Fruit fly (Drosophila melanogaster) whole organism: Measurements from ENCODE around the gene CG32195.
A peak's percentile ranks its signal among the peaks of the same experiment; 100 is the strongest.

ENCODE experiments used
- CG8478 ChIP-seq: fragments of >200 bp; optimal IDR thresholded peaks from 2 replicates; lab custom pipeline; 2018; ENCODE audit warnings: inconsistent platforms
- Dll ChIP-seq: fragments of >200 bp; optimal IDR thresholded peaks from 2 replicates; lab custom pipeline; 2017
- EcR ChIP-seq, 2 experiments: fragments of >200 bp; optimal IDR thresholded peaks; 2 replicates each; lab custom pipeline; 2017; ENCODE audit warnings: missing biosample characterization in 2 of 2, missing genetic modification characterization in 2 of 2, missing genetic modification reagents in 2 of 2
- pan ChIP-seq: fragments of >200 bp; optimal IDR thresholded peaks from 2 replicates; lab custom pipeline; 2017
- psq ChIP-seq: fragments of >200 bp; optimal IDR thresholded peaks from 2 replicates; lab custom pipeline; 2017
- usp ChIP-seq: fragments of >200 bp; optimal IDR thresholded peaks from 2 replicates; lab custom pipeline; 2017; ENCODE audit warnings: missing biosample characterization, missing genetic modification characterization, mixed read lengths

The CG32195 gene

DNA sequence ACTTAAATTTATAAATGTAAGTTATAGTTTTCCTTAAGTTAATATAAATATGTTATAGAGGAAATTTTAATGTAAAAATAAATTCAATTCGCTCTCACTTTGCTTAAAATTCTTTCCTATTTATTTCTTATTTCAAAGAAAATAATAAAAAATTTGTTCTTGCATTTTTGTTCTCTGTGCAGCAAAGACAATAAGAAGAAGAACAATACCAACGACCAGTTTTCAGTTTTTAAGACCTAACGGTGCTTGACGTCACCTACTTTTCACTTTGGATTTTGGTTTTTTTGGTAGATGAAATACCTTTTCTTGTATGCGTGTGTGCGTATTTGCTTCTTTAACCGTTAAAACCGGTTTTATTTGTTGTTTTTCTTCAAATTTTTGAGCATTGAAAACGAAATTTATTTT lies 10.6 kb upstream of the CG32195 start:
- TF ChIP-seq EcR (GFP tag; optimal IDR thresholded peaks at IDR 0.05; lab: Kevin White, UChicago) (no peak), psq (no peak), CG8478 (lab: Kevin White, UChicago) (no peak), pan (lab: Kevin White, UChicago) (no peak), usp (no peak), Dll (lab: Kevin White, UChicago) (no peak)

DNA sequence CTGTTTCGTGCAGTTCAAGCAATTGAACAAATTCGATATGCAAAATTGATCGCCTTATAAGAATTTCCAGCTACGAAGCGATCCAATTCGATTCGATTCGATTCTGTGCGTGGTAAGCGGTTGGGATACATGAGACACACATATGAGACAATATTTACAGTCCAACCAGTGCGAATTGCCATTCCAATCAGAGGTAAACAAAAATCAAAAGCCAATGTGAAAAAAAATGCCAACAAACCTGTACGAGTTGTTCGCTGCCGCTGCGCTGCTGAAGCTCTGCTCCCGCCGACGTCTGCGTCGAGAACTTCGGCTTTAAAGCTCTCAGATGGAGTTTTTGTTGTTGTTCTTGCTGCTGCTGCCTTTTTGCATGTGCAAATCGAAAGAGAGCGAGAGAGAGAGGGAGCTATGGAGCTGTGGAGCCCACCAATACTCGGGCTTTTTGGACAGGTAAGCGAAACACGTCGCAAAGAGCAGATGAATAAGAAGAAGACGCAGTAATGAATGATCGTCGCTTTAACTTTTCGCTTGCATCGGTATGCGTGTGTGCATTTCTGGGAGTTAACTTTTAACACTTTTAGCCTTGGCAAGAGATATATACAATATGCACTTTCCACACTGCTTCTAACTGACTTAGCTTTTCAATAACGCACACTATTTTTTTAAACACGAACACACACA lies 7.3 kb upstream of the CG32195 start:
- TF ChIP-seq usp (no peak), Dll (lab: Kevin White, UChicago) (no peak), psq (no peak), pan (lab: Kevin White, UChicago) (no peak), CG8478 (lab: Kevin White, UChicago) (no peak), EcR (GFP tag; optimal IDR thresholded peaks at IDR 0.05; lab: Kevin White, UChicago) (no peak)

DNA sequence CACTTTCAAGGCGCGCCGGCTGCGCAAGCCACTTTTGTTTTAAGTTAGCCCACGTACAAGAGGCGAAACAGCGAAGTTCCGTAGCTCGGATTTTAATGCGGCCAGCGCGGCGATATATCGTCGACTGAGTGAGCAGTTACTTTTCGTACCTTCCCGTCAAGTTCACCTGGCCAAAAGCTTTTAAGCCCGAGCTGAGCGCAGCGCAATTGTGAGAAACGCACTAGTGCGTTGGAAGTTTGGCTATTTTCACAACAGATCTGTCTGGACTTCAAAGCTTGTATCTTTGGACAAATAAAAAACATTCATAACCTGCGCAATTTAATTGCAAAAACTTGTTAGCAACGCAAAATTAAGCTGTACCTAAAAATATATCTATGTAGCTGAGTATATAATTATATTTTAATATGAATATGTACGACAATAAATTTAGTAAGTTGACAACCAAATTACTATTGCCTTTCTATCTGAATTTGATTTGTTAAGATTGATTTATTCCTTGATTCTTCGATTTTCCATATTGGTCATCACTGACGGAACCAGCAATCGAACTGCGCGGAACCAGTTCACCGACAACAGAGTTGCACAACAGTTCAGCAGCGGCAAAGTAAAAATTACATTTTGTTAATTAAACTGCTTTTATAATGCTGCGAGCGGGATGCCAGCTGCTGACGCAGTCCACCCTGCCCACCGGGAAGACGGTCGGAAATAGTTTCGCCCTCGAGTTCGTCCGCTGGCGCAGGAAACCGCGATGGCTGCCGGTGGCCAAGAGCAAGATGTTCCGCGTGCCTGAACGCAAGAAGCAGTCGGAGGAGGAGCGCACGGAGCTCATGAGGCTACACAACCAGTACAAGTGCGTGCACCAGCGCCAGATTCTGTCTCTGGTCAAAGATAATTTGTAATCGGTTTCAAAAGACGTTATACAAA lies 6.5 kb upstream of the CG32195 start, which contains the start of the genes CG13698 and mRpS26:
TSS of gene CG13698 (minus strand) at position 129 of the 924 bp plus-strand sequence.
TSS of gene mRpS26 (plus strand) at position 559 of the 924 bp plus-strand sequence.
- TF ChIP-seq psq: no peak
- TF ChIP-seq usp: no peak
- no peak for TF ChIP-seq EcR (GFP tag; optimal IDR thresholded peaks at IDR 0.05; lab: Kevin White, UChicago)
- TF ChIP-seq CG8478 (lab: Kevin White, UChicago): no peak
- no peak for TF ChIP-seq Dll (lab: Kevin White, UChicago)
- no peak for TF ChIP-seq pan (lab: Kevin White, UChicago)

DNA sequence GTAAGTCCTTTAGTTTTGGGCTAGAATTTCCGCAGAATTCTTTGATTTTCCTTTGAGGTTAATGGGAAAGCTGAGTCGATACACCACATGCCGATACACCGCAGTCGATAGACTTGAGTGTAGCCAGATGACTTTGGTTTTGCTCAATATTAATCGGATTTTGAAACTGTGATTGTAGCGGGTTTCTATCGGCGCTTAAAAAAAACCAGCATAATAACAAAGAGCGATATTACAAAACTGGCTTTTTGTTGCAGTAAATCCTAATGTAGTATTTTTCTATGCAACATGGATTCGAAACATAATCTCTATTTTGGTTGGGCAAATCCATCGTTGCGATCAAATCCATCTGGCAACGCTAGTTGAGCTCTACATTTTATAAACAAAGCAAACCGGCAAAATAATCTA lies 3.3 kb upstream of the CG32195 start, which contains the start of the genes Polr3D and mus304:
TSS of gene Polr3D (minus strand) at position 116 of the 405 bp plus-strand sequence.
TSS of gene mus304 (plus strand) at position 356 of the 405 bp plus-strand sequence.
- TF ChIP-seq psq (no peak), EcR (GFP tag; optimal IDR thresholded peaks at IDR 0.05; lab: Kevin White, UChicago) (no peak), pan (lab: Kevin White, UChicago) (no peak), usp (no peak), CG8478 (lab: Kevin White, UChicago) (no peak), Dll (lab: Kevin White, UChicago) (no peak)

DNA sequence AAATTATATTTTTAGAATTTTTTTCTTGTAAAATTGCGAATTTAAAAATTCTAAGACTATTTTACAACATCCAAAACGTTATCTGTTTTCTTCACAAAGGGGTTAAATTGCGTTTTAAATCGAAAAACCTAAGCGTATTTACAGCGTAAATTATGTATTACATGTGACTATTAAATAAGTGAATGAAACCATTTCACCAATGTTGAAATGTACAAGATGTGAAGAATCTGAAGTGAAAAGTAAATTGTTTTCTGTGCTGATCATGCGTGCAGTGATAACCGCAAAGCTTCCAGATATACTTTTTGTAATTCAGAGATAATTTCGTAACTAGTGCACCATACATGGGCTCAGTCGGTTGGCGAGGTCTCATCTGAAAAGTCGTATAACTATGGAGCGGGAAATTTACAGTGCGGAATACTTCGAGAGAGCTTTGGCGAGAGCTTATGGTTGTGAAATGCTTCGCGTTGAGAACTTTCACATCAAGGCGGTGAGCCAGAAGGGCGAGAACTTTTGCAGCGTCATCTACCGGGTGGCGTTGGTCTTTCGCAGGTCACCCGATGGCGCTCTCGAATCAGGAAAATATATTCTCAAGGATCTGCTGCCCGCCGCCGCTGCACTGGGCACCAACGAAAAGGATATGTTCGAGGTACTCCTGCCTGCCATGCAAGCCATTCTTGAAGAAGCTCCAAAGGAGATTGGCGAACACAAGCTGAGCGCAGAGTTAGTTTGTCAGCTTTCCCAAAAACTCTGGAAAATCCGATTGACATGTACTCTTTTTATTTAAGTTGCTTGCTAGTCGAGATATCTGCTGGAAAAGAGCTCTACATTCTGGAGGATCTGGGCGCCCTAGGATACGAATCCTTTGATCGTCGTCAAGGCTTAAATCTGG lies 1.5 kb downstream of the CG32195 start:
- no peak for TF ChIP-seq Dll (lab: Kevin White, UChicago)
- no peak for TF ChIP-seq EcR (GFP tag; optimal IDR thresholded peaks at IDR 0.05; lab: Kevin White, UChicago)
- no peak for TF ChIP-seq pan (lab: Kevin White, UChicago)
- no peak for TF ChIP-seq usp
- no peak for TF ChIP-seq CG8478 (lab: Kevin White, UChicago)
- no peak for TF ChIP-seq psq

DNA sequence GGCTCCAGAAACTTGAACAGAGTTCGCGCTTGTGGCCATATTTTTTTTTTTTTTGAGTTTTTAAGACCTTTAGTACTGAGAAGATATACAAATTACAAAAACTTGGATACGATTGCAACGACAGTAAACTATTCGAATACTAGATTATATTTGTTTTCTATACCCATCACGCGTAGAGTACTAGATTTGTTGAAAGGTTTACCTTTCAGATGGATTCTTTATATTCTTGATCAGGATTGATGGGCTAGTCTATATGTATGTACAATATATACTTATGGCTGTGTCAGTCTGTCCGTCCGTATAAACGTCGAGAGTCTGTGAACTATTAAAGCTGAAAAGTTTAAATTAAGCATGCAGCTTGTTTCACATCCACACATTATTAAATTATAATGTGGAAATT lies 9.1 kb downstream of the CG32195 start, which contains the start of gene CG42853:
TSS of gene CG42853 (minus strand) at position 101 of the 400 bp plus-strand sequence.
- TF ChIP-seq pan (lab: Kevin White, UChicago): no peak
- TF ChIP-seq CG8478 (lab: Kevin White, UChicago): no peak
- no peak for TF ChIP-seq usp
- TF ChIP-seq EcR (GFP tag; optimal IDR thresholded peaks at IDR 0.05; lab: Kevin White, UChicago): no peak
- TF ChIP-seq Dll (lab: Kevin White, UChicago): no peak
- no peak for TF ChIP-seq psq

DNA sequence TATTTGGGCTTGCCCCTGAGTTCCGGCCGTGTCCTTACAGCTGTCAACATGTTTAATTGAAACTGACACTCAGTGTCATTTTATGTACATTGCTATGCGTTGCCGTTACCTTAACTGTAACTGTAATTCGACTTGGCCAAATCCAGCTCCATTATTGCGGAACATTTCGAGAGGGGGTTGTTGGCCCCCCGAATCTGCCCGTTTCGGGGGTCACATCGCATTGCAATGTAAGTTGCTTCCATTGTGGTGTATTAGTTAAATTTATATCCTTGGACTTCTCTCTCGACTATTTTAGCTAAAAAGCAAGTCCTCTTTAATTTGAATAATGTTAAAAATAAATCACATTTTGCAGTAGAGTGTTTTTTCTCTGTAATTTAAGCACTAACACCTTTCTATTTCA lies 11.4 kb downstream of the CG32195 start:
- TF ChIP-seq usp: no peak
- no peak for TF ChIP-seq pan (lab: Kevin White, UChicago)
- no peak for TF ChIP-seq EcR (GFP tag; optimal IDR thresholded peaks at IDR 0.05; lab: Kevin White, UChicago)
- TF ChIP-seq CG8478 (lab: Kevin White, UChicago): no peak
- no peak for TF ChIP-seq psq
- no peak for TF ChIP-seq Dll (lab: Kevin White, UChicago)

DNA sequence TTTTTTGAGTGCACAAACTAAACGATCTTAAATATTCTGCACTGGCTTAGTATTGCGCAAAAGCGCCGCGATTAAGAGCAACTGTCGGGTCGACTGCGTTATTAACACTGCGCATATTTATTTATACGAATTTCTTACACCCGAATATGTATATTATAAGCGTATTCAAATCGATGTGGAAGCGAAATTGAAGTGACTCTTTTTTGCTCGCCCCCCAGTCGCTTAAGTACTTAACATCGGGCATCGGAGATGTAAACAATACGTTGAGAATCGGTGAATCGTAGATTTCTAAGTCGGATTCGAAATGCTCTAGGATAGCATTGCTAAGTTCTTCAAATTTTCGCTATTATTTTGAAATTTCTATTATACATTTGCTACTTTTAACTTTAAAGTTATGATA lies 19.8 kb downstream of the CG32195 start, which contains the start of gene Cyp312a1:
TSS of gene Cyp312a1 (minus strand) at position 101 of the 400 bp plus-strand sequence.
- TF ChIP-seq psq (no peak), CG8478 (lab: Kevin White, UChicago) (no peak), Dll (lab: Kevin White, UChicago) (no peak), pan (lab: Kevin White, UChicago) (no peak), EcR (GFP tag; optimal IDR thresholded peaks at IDR 0.05; lab: Kevin White, UChicago) (no peak), usp (no peak)

DNA sequence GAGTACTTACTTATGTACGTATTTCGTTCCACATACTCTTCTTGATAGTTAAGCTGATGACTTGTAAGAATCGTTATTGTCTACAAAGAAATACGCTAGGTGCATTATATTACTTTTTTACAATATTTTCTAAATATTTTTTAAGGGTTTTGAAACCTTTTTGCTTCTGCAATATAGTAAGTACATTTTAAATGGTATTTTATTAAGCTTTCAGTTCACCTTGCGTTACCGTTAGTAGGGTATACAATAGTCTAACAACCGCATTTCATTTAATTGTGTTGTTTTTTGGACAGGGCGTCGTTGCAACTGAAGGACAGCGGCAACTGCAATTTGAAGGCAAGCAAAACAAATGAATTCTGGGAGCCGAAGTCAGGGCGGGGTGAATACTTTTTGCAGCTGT lies 24.4 kb downstream of the CG32195 start:
- TF ChIP-seq usp: no peak
- TF ChIP-seq psq: no peak
- TF ChIP-seq EcR (GFP tag; optimal IDR thresholded peaks at IDR 0.05; lab: Kevin White, UChicago): no peak
- TF ChIP-seq CG8478 (lab: Kevin White, UChicago): no peak
- no peak for TF ChIP-seq Dll (lab: Kevin White, UChicago)
- no peak for TF ChIP-seq pan (lab: Kevin White, UChicago)

DNA sequence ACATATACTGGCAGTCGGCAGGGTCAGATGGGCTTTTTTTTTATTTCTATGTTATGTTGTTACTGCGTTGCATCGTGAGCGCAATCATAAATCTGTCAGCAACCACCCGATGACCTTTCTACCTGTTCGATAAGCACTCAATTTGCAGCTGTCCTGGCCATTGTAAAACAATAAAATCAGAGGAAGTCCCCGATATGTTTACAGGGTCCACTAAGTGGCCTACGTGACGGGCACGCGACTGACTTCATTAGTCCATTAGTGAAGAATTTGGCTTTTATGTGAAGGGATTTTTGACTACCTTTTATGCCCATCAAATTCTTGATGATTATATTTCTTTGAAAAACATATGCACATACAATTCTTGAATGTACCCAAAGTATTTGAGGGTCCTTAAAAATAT lies 25.5 kb downstream of the CG32195 start:
- no peak for TF ChIP-seq pan (lab: Kevin White, UChicago)

DNA sequence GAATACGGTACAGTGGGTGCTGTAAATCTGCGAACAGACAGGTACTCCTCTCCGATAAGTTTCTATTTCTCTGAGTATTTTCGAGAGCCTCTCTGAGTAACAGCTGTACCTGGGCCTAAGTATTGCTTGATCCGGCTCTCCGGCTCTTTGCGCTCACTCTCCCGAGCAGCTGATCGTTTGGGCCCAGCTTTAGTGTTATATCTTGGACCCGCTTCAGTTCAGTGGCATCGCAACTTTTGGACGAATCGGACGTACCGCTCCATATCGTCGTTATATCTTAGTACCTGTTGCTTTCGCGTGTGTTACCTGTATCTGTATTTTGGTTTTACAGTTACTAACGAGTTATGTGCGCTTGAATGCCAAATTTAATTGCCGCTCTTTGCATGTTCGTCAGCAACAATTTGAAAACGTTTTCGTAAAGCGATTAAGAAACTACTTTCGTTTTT lies 26.4 kb downstream of the CG32195 start, which contains the start of gene geko:
TSS of gene geko (plus strand) at position 219 of the 446 bp plus-strand sequence.
- peak in 1 of 2 experiments; percentile 56 for TF ChIP-seq EcR (GFP tag; optimal IDR thresholded peaks at IDR 0.05; lab: Kevin White, UChicago)
- TF ChIP-seq CG8478 (lab: Kevin White, UChicago): no peak
